Worm (Caenorhabditis elegans): Measurements from ENCODE around the gene fbxa-5.

The fbxa-5 gene

ce11 chrIII:1308887-1309286 is 31.3 kb downstream of the fbxa-5 start, which contains the start of gene Y82E9BL.12:
Y82E9BL.12 (plus strand) TSS chrIII:1309187.
- TF ChIP-seq ceh-88 (GFP tag; IDR thresholded peaks at IDR 0.05), result no peak
- no peak for TF ChIP-seq efl-1 (optimal IDR thresholded peaks at IDR 0.05)
- TF ChIP-seq efl-1 (GFP tag; optimal IDR thresholded peaks at IDR 0.05 in 1 of 2), result peak in 1 of 2 experiments; percentile 6

DNA sequence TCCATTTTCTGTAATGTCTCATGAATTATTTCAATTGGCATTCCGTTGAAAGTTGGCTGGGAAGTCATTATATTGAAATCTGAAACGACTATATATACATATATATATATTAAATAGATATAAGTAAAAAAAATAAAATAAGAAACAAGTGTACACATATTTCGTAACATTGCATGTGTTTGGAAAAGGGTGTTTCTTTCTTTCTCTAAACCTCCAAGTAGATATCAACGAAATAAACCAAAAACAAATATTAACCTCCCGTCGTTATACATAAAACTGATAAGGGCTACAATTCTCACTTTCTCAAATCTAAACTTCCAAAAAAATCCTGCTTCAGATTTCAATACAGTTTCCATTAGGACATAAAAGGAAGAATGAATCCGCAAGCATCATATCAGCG is 31.9 kb downstream of the fbxa-5 start, which contains the start of gene fbxa-79:
Gene fbxa-79, minus strand, starts transcription at position 86 of the 400 bp plus-strand sequence.
- no peak for TF ChIP-seq lin-15B (tag; optimal IDR thresholded peaks at IDR 0.05)
- TF ChIP-seq skn-1 (tag; optimal IDR thresholded peaks at IDR 0.05), result peak; percentile 59
- no peak for TF ChIP-seq pqm-1 (tag; optimal IDR thresholded peaks at IDR 0.05)
- peak; percentile 55 for TF ChIP-seq elt-2 (tag; optimal IDR thresholded peaks at IDR 0.05)
- TF ChIP-seq nhr-19 (GFP tag; conservative IDR thresholded peaks at IDR 0.05), result 0 out of 2 replicates have a peak, but pooled peaks have one; percentile 3

DNA sequence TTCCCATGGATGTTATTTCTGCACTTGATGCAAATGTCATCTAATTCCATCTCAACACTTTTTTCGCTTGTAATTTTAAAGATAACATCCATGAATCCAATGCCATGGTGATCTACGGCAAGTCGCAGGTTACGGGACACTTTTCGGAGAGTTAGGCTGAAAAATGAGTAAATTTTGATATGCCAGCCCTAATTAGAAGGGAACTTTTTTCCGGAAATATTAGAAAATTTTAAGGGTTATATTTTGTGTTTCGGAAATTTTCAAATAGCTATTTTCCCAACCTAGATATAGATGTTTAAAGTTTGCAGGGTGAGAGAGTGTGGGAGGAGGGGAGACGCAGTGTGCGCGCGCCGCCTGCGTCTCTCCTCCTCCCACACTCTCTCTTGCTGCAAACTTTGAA is 32.8 kb downstream of the fbxa-5 start:
- TF ChIP-seq ztf-11 (tag; optimal IDR thresholded peaks at IDR 0.05) (no peak), ceh-8 (GFP tag; optimal IDR thresholded peaks at IDR 0.05) (no peak), nhr-76 (tag; optimal IDR thresholded peaks at IDR 0.05) (no peak), mep-1 (tag; optimal IDR thresholded peaks at IDR 0.05) (no peak), efl-1 (optimal IDR thresholded peaks at IDR 0.05) (no peak), efl-1 (GFP tag; optimal IDR thresholded peaks at IDR 0.05 in 1 of 2) (peak in 1 of 2 experiments; percentile 51)

ce11 chrIII:1303414-1303813 is 36.7 kb downstream of the fbxa-5 start, which contains the start of gene fbxa-75:
fbxa-75 (plus strand) TSS chrIII:1303714.
- TF ChIP-seq ztf-11 (tag; optimal IDR thresholded peaks at IDR 0.05), result no peak
- TF ChIP-seq C34B4.2 (tag; optimal IDR thresholded peaks at IDR 0.05), result no peak
- no peak for TF ChIP-seq sptf-1 (tag; optimal IDR thresholded peaks at IDR 0.05)
- TF ChIP-seq dpl-1 (GFP tag; optimal IDR thresholded peaks at IDR 0.05), result no peak
- TF ChIP-seq aly-2 (tag; optimal IDR thresholded peaks at IDR 0.05), result no peak
- no peak for TF ChIP-seq ama-1 (optimal IDR thresholded peaks at IDR 0.05)
- no peak for TF ChIP-seq Y116A8C.19 (tag; optimal IDR thresholded peaks at IDR 0.05; ENCODE audit: borderline replicate concordance)
- TF ChIP-seq pqm-1 (tag; optimal IDR thresholded peaks at IDR 0.05), result no peak
- TF ChIP-seq grh-1 (GFP tag; IDR thresholded peaks at IDR 0.05), result no peak
- TF ChIP-seq nhr-28 (tag; optimal IDR thresholded peaks at IDR 0.05), result no peak
- TF ChIP-seq jun-1 (tag; optimal IDR thresholded peaks at IDR 0.05), result no peak
- no peak for TF ChIP-seq nhr-20 (tag; optimal IDR thresholded peaks at IDR 0.05)
- TF ChIP-seq fkh-8 (tag; optimal IDR thresholded peaks at IDR 0.05), result no peak
- TF ChIP-seq snu-23 (GFP tag; optimal IDR thresholded peaks at IDR 0.05), result no peak
- TF ChIP-seq aha-1 (tag; optimal IDR thresholded peaks at IDR 0.05), result no peak

DNA sequence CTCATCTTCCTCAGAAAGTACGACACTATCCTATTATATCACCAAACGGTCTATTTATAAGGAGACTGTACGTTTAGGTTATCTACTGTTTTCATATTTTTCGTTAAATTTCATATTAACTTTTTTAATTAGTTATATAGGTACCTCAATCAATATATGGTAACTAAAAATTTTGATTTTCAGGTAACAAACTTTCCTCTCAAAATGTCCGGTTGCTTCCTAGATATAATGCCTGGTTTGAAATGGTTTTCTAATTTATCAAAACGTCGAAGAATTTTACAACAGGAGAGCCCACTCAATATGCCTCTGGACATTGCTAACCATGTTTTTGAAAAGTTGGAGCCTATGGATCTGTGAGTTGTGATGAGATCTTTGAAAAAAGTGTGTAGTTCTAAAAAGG is 42.5 kb downstream of the fbxa-5 start, which contains the start of gene fbxa-28:
Gene fbxa-28, plus strand, starts transcription at position 301 of the 400 bp plus-strand sequence.
- TF ChIP-seq sptf-1 (tag; optimal IDR thresholded peaks at IDR 0.05), result no peak
- no peak for TF ChIP-seq jun-1 (tag; optimal IDR thresholded peaks at IDR 0.05)
- TF ChIP-seq nhr-71 (tag; optimal IDR thresholded peaks at IDR 0.05), result no peak
- TF ChIP-seq zip-4 (GFP tag; optimal IDR thresholded peaks at IDR 0.05), result no peak
- TF ChIP-seq egl-27 (tag; optimal IDR thresholded peaks at IDR 0.05), result no peak
- no peak for TF ChIP-seq mef-2 (tag; optimal IDR thresholded peaks at IDR 0.05)
- TF ChIP-seq alr-1 (tag; optimal IDR thresholded peaks at IDR 0.05; ENCODE audit: borderline replicate concordance), result no peak
- TF ChIP-seq isw-1 (GFP tag; IDR thresholded peaks at IDR 0.05), result no peak
- TF ChIP-seq grh-1 (GFP tag; IDR thresholded peaks at IDR 0.05), result no peak
- no peak for TF ChIP-seq efl-3 (GFP tag; optimal IDR thresholded peaks at IDR 0.05)
- TF ChIP-seq mep-1 (tag; optimal IDR thresholded peaks at IDR 0.05), result no peak
- TF ChIP-seq elt-3 (tag; optimal IDR thresholded peaks at IDR 0.05), result no peak
- TF ChIP-seq ceh-90 (tag; optimal IDR thresholded peaks at IDR 0.05), result no peak
